Worm (Caenorhabditis elegans): ENCODE results near the gene Y75B8A.8.

- TF ChIP-seq ama-1 (optimal IDR thresholded peaks at IDR 0.05) (no peak), B0310.2 (tag; optimal IDR thresholded peaks at IDR 0.05) (no peak), hmg-4 (GFP tag; optimal IDR thresholded peaks at IDR 0.05) (no peak)
Observed at ce11 chrIII:12194190-12194589, 33.6 kb downstream of the Y75B8A.8 start, which contains the start of gene Y75B8A.44.

Data from whole organism, early embryonic.